Fruit fly (Drosophila melanogaster) whole organism, wandering third instar larva: ENCODE data around the gene ovm.

Experiments
- fru ChIP-seq: fragments of 200-800 bp; sonication (Bioruptor generic); optimal IDR thresholded peaks from 3 replicates; lab custom pipeline; 2016; ENCODE audit warnings: missing biosample characterization, mild to moderate bottlenecking, missing genetic modification characterization
- jim ChIP-seq: fragments of 175-275, 200-325 bp; sonication (Bioruptor generic); optimal IDR thresholded peaks from 2 replicates; lab custom pipeline; 2016; ENCODE audit warnings: missing biosample characterization, mild to moderate bottlenecking, missing genetic modification characterization
- lola ChIP-seq: fragments of >200 bp; optimal IDR thresholded peaks from 2 replicates; lab custom pipeline; 2017; ENCODE audit warnings: missing biosample characterization, missing genetic modification characterization

- TF ChIP-seq jim (GFP tag; lab: Kevin White, UChicago) = no peak
- no peak for TF ChIP-seq lola (GFP tag; lab: Kevin White, UChicago)
- no peak for TF ChIP-seq fru (GFP tag; lab: Kevin White, UChicago)
Observed at dm6 chr2L:122167-123006, 18.4 kb downstream of the ovm start.
